Fruit fly (Drosophila melanogaster): ENCODE results near the gene CG9147.
A peak's percentile ranks its signal among the peaks of the same experiment; 100 is the strongest.

CG9147 gene

DNA sequence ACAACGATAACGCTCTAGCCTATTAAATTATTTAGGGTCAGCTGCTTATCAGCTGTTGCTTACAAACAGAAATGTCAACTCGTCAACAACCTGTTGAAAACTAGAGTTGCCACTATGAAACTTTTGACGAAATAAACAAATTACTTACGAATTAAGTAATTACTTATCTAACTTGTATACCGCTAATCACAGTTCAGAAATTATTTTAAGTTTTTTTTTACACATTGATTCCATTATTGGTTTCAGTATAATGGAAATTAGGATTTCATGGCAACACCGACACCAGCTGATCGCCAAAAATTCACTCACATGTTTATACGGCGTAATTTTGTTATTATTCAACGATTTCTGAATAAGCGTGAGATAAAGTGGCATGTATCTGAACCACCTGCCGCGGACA, 28.0 kb upstream of the CG9147 start, which contains the start of the genes CG9117 and CG31643 (continued):
- TF ChIP-seq D (optimal IDR thresholded peaks at IDR 0.05), result no peak
- TF ChIP-seq D (GFP tag; optimal IDR thresholded peaks at IDR 0.05), result no peak
- no peak for TF ChIP-seq run (tag; optimal IDR thresholded peaks at IDR 0.05)
- peak; percentile 55 for TF ChIP-seq Rfx (GFP tag; IDR thresholded peaks at IDR 0.05)
- TF ChIP-seq lov (optimal IDR thresholded peaks at IDR 0.05), result no peak
- no peak for TF ChIP-seq lov (GFP tag; IDR thresholded peaks at IDR 0.05)
- TF ChIP-seq GATAe (GFP tag; conservative IDR thresholded peaks at IDR 0.05), result no peak
- TF ChIP-seq CG12104 (GFP tag; optimal IDR thresholded peaks at IDR 0.05), result peak; percentile 14
- TF ChIP-seq CG10431 (GFP tag; optimal IDR thresholded peaks at IDR 0.05), result no peak
- no peak for TF ChIP-seq Opbp (GFP tag; IDR thresholded peaks at IDR 0.05; ENCODE audit: partially characterized antibody)
- TF ChIP-seq CG3065 (GFP tag; optimal IDR thresholded peaks at IDR 0.05), result no peak
- TF ChIP-seq nau (GFP tag; optimal IDR thresholded peaks at IDR 0.05), result no peak
- no peak for TF ChIP-seq CG11398 (GFP tag; optimal IDR thresholded peaks at IDR 0.05)
- no peak for TF ChIP-seq z (GFP tag; IDR thresholded peaks at IDR 0.05)
- peak; percentile 45 for TF ChIP-seq kni (GFP tag; optimal IDR thresholded peaks at IDR 0.05)
- TF ChIP-seq CG1233 (GFP tag; optimal IDR thresholded peaks at IDR 0.05), result peak; percentile 30
- no peak for TF ChIP-seq HLH4C (GFP tag; IDR thresholded peaks at IDR 0.05; ENCODE audit: partially characterized antibody)
- no peak; the same call in 1 of the 2 replicates for TF ChIP-seq slbo (GFP tag; IDR thresholded peaks at IDR 0.05)
- TF ChIP-seq Fer2 (tag; optimal IDR thresholded peaks at IDR 0.05), result peak; percentile 28
- TF ChIP-seq CG17912 (GFP tag; optimal IDR thresholded peaks at IDR 0.05), result peak; percentile 12
- TF ChIP-seq Ada2b (GFP tag; IDR thresholded peaks at IDR 0.05), result 0 out of 2 replicates have a peak, but pooled peaks have one; percentile 22
- peak; percentile 31; the same call in 1 of the 3 replicates for TF ChIP-seq Doc3 (GFP tag; IDR thresholded peaks at IDR 0.05; ENCODE audit: partially characterized antibody)
- TF ChIP-seq CG11093 (GFP tag; IDR thresholded peaks at IDR 0.05), result no peak
- no peak for TF ChIP-seq CG17612 (GFP tag; IDR thresholded peaks at IDR 0.05)
- TF ChIP-seq toy (GFP tag; IDR thresholded peaks at IDR 0.05), result no peak
- TF ChIP-seq CG30403 (GFP tag; optimal IDR thresholded peaks at IDR 0.05), result peak; percentile 70
- TF ChIP-seq croc (GFP tag; conservative IDR thresholded peaks at IDR 0.05), result no peak
- TF ChIP-seq CG9817 (tag; optimal IDR thresholded peaks at IDR 0.05), result peak; percentile 31
- TF ChIP-seq Trl (optimal IDR thresholded peaks at IDR 0.05), result no peak
- TF ChIP-seq Trl (GFP tag; optimal IDR thresholded peaks at IDR 0.05), result peak; percentile 46
- peak; percentile 71 for TF ChIP-seq dm (GFP tag; optimal IDR thresholded peaks at IDR 0.05)
- peak in 1 of 2 experiments; percentile 53 for TF ChIP-seq bsh (GFP tag; optimal IDR thresholded peaks at IDR 0.05)
- TF ChIP-seq zf30C (GFP tag; optimal IDR thresholded peaks at IDR 0.05), result no peak
- TF ChIP-seq Hr51 (GFP tag; optimal IDR thresholded peaks at IDR 0.05), result no peak
- no peak for TF ChIP-seq CG18262 (tag; optimal IDR thresholded peaks at IDR 0.05)
- TF ChIP-seq CG10267 (tag; optimal IDR thresholded peaks at IDR 0.05), result peak; percentile 57
- no peak for TF ChIP-seq CG4360 (GFP tag; IDR thresholded peaks at IDR 0.05)
- no peak for TF ChIP-seq Hr78 (GFP tag; optimal IDR thresholded peaks at IDR 0.05)
- TF ChIP-seq ab (GFP tag; optimal IDR thresholded peaks at IDR 0.05), result no peak
- TF ChIP-seq CG42726 (GFP tag; IDR thresholded peaks at IDR 0.05; ENCODE audit: partially characterized antibody), result no peak
- TF ChIP-seq CG7357 (GFP tag; IDR thresholded peaks at IDR 0.05), result no peak
- TF ChIP-seq luna (GFP tag; optimal IDR thresholded peaks at IDR 0.05), result no peak
- TF ChIP-seq chm (GFP tag; IDR thresholded peaks at IDR 0.05), result no peak
- TF ChIP-seq Ets65A (GFP tag), result peak; percentile 91
- no peak for TF ChIP-seq ac (GFP tag; optimal IDR thresholded peaks at IDR 0.05)
- no peak for TF ChIP-seq CG11085 (GFP tag; IDR thresholded peaks at IDR 0.05)
- TF ChIP-seq ap (GFP tag; IDR thresholded peaks at IDR 0.05), result no peak
- TF ChIP-seq Hr3 (GFP tag; optimal IDR thresholded peaks at IDR 0.05), result peak; percentile 23
- TF ChIP-seq gfzf (GFP tag; optimal IDR thresholded peaks at IDR 0.05), result peak; percentile 16
- peak; percentile 54 for TF ChIP-seq stwl (tag; optimal IDR thresholded peaks at IDR 0.05)
- no peak for TF ChIP-seq C15 (GFP tag; IDR thresholded peaks at IDR 0.05)
- peak; percentile 45 for TF ChIP-seq slp2 (GFP tag; optimal IDR thresholded peaks at IDR 0.05)

Data from whole organism, embryonic.